Fruit fly (Drosophila melanogaster): ENCODE results near the gene CG5167.

The CG5167 gene

dm6 chr3R:12451376-12451775, 45.0 kb downstream of the CG5167 start (continued):
- TF ChIP-seq CG11456 (GFP tag; IDR thresholded peaks at IDR 0.05) (no peak), Hmx (GFP tag; optimal IDR thresholded peaks at IDR 0.05) (no peak), CG8281 (tag; optimal IDR thresholded peaks at IDR 0.05) (no peak), CG6689 (GFP tag; IDR thresholded peaks at IDR 0.05) (0 out of 2 replicates have a peak, but pooled peaks have one; percentile 8), CG12391 (tag; optimal IDR thresholded peaks at IDR 0.05) (peak; percentile 29), gem (tag; optimal IDR thresholded peaks at IDR 0.05) (peak; percentile 69), CG7839 (tag; optimal IDR thresholded peaks at IDR 0.05) (peak; percentile 58), cato (GFP tag; optimal IDR thresholded peaks at IDR 0.05; ENCODE audit: borderline replicate concordance) (peak; percentile 16), CG31388 (GFP tag; optimal IDR thresholded peaks at IDR 0.05) (no peak), eve (GFP tag; optimal IDR thresholded peaks at IDR 0.05) (no peak), mam (GFP tag; optimal IDR thresholded peaks at IDR 0.05) (peak; percentile 20), CG4820 (GFP tag; optimal IDR thresholded peaks at IDR 0.05) (no peak), Optix (GFP tag; IDR thresholded peaks at IDR 0.05) (no peak), ase (GFP tag; IDR thresholded peaks at IDR 0.05) (no peak; the same call in 2 of the 3 replicates), CG15696 (tag; optimal IDR thresholded peaks at IDR 0.05) (no peak), Dek (tag; optimal IDR thresholded peaks at IDR 0.05) (no peak), CrebB (tag; optimal IDR thresholded peaks at IDR 0.05) (no peak), grau (tag; optimal IDR thresholded peaks at IDR 0.05) (peak; percentile 52), lmd (GFP tag; IDR thresholded peaks at IDR 0.05) (0 out of 2 replicates have a peak, but pooled peaks have one; percentile 16), E2f2 (GFP tag; IDR thresholded peaks at IDR 0.05) (peak; percentile 13; the same call in 1 of the 2 replicates), CG4730 (GFP tag; IDR thresholded peaks at IDR 0.05) (no peak), CG1647 (GFP tag; optimal IDR thresholded peaks at IDR 0.05) (no peak), gsb (GFP tag; IDR thresholded peaks at IDR 0.05) (0 out of 2 replicates have a peak, but pooled peaks have one; percentile 6), Hand (GFP tag; optimal IDR thresholded peaks at IDR 0.05) (no peak), MESR4 (GFP tag; optimal IDR thresholded peaks at IDR 0.05) (no peak), tap (tag; optimal IDR thresholded peaks at IDR 0.05) (peak; percentile 57), ci (GFP tag; IDR thresholded peaks at IDR 0.05) (peak; percentile 58; the same call in 2 of the 3 replicates), Nf-YA (GFP tag; IDR thresholded peaks at IDR 0.05) (no peak), fd64A (GFP tag; optimal IDR thresholded peaks at IDR 0.05) (no peak), CG17186 (GFP tag; optimal IDR thresholded peaks at IDR 0.05) (no peak), fru (optimal IDR thresholded peaks at IDR 0.05) (no peak), Rx (GFP tag; IDR thresholded peaks at IDR 0.05) (no peak), CG4707 (GFP tag; optimal IDR thresholded peaks at IDR 0.05) (no peak), CG33213 (GFP tag; optimal IDR thresholded peaks at IDR 0.05) (no peak), prd (optimal IDR thresholded peaks at IDR 0.05) (no peak), prd (GFP tag; IDR thresholded peaks at IDR 0.05) (peak; percentile 34; the same call in 1 of the 3 replicates), CkIIα-i1 (GFP tag; IDR thresholded peaks at IDR 0.05) (no peak), caup (GFP tag; optimal IDR thresholded peaks at IDR 0.05; ENCODE audit: severe bottlenecking) (no peak), CG3065 (GFP tag; optimal IDR thresholded peaks at IDR 0.05) (no peak), CG4360 (GFP tag; IDR thresholded peaks at IDR 0.05) (no peak), Dip3 (GFP tag; optimal IDR thresholded peaks at IDR 0.05) (no peak), CG5953 (GFP tag; IDR thresholded peaks at IDR 0.05) (no peak), ash1 (GFP tag; optimal IDR thresholded peaks at IDR 0.05) (no peak), ems (GFP tag; optimal IDR thresholded peaks at IDR 0.05) (peak; percentile 4), CG8765 (GFP tag; IDR thresholded peaks at IDR 0.05) (no peak), CG16863 (GFP tag; optimal IDR thresholded peaks at IDR 0.05) (peak; percentile 25), Fer3 (tag; optimal IDR thresholded peaks at IDR 0.05) (peak; percentile 48), crol (GFP tag; IDR thresholded peaks at IDR 0.05) (no peak), Gug (GFP tag; IDR thresholded peaks at IDR 0.05) (no peak), zfh1 (GFP tag; IDR thresholded peaks at IDR 0.05) (0 out of 3 replicates have a peak, but pooled peaks have one; percentile 24), CG33557 (GFP tag; optimal IDR thresholded peaks at IDR 0.05) (no peak), H2.0 (GFP tag; IDR thresholded peaks at IDR 0.05) (peak; percentile 43; the same call in 1 of the 2 replicates), CG7786 (GFP tag; optimal IDR thresholded peaks at IDR 0.05) (no peak)

Measured in whole organism, embryonic.